Worm (Caenorhabditis elegans): Measurements from ENCODE around the gene Y50E8A.6.

DNA sequence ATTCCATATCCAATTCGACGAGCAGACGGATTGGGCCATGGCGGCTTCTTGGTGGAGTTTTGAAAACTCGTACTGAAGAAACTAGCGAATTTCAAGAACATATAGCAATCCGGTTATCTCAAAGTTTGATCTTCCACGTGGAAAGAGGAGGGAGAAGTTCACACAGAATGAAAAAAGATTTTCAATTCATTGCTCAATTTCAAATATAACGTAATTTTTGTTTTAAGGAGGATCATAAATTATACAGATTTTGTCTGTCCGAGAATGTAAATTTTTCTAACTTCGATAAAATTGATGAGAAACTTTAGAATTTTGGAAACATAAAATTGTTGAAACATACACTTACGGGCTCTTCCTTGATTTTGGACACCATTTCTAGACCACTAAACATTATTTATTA lies 12.4 kb downstream of the Y50E8A.6 start, which contains the start of gene Y50E8A.2:
- TF ChIP-seq snu-23 (GFP tag; optimal IDR thresholded peaks at IDR 0.05), result no peak
- TF ChIP-seq ztf-11 (tag; optimal IDR thresholded peaks at IDR 0.05), result no peak
- no peak for TF ChIP-seq snpc-4 (tag; optimal IDR thresholded peaks at IDR 0.05)
- no peak for TF ChIP-seq hlh-17 (GFP tag; optimal IDR thresholded peaks at IDR 0.05; ENCODE audit: borderline replicate concordance)
- TF ChIP-seq mep-1 (tag; optimal IDR thresholded peaks at IDR 0.05), result no peak
- no peak for TF ChIP-seq nhr-12 (tag; optimal IDR thresholded peaks at IDR 0.05)
